Worm (Caenorhabditis elegans) whole organism, L2 larva: ENCODE measurements around the gene skr-13.

Experiments used
- Y55F3AM.14 ChIP-seq: fragments of 200-800 bp; sonication (Bioruptor generic); optimal IDR thresholded peaks from 2 replicates; lab custom pipeline; 2018; ENCODE audit warnings: mild to moderate bottlenecking, missing genetic modification characterization, missing compliant biosample characterization
- aly-2 ChIP-seq: fragments of 150-350 bp; optimal IDR thresholded peaks from 2 replicates; lab custom pipeline; 2014; ENCODE audit warnings: missing biosample characterization, missing genetic modification characterization
- ama-1 ChIP-seq: fragments of 150-350 bp; optimal IDR thresholded peaks from 2 replicates; lab custom pipeline; 2018; ENCODE audit warnings: inconsistent platforms
- blmp-1 ChIP-seq: sonication (generic microtip); optimal IDR thresholded peaks from 2 replicates; lab custom pipeline; 2017; ENCODE audit warnings: missing genetic modification characterization, mild to moderate bottlenecking, missing compliant biosample characterization, antibody characterized with exemption, moderate library complexity; ENCODE audit not compliant: insufficient read depth
- crh-2 ChIP-seq: sonication (generic microtip); optimal IDR thresholded peaks from 2 replicates; lab custom pipeline; 2017; ENCODE audit warnings: missing biosample characterization, missing genetic modification characterization
- dmd-4 ChIP-seq: sonication (generic microtip); optimal IDR thresholded peaks from 2 replicates; lab custom pipeline; 2017; ENCODE audit warnings: missing biosample characterization, missing genetic modification characterization
- lin-39 ChIP-seq: fragments of 150-350 bp; optimal IDR thresholded peaks from 2 replicates; lab custom pipeline; 2014; ENCODE audit warnings: missing biosample characterization, missing genetic modification reagents, missing genetic modification characterization
- lsy-2 ChIP-seq, 2 experiments: fragments of 150-350 bp in 1 of 2; sonication (generic microtip) in 1 of 2; optimal IDR thresholded peaks; 2 replicates each; lab custom pipeline; 2014 to 2017; ENCODE audit warnings: missing biosample characterization in 2 of 2, missing genetic modification characterization in 2 of 2
- mab-5 ChIP-seq: fragments of 150-350 bp; optimal IDR thresholded peaks from 2 replicates; lab custom pipeline; 2014; ENCODE audit warnings: missing biosample characterization, missing genetic modification characterization
- nhr-11 ChIP-seq: fragments of 150-350 bp; optimal IDR thresholded peaks from 2 replicates; lab custom pipeline; 2014; ENCODE audit warnings: missing biosample characterization, missing genetic modification characterization
- nhr-12 ChIP-seq: fragments of 150-350 bp; optimal IDR thresholded peaks from 2 replicates; lab custom pipeline; 2014; ENCODE audit warnings: missing biosample characterization, missing genetic modification characterization
- nhr-23 ChIP-seq: fragments of 150-350 bp; optimal IDR thresholded peaks from 2 replicates; lab custom pipeline; 2014; ENCODE audit warnings: missing biosample characterization, missing genetic modification reagents, missing genetic modification characterization
- nhr-25 ChIP-seq: fragments of 150-350 bp; sonication (generic microtip); optimal IDR thresholded peaks from 3 replicates; lab custom pipeline; 2014; ENCODE audit warnings: missing biosample characterization, missing genetic modification characterization
- peb-1 ChIP-seq: fragments of 150-350 bp; optimal IDR thresholded peaks from 2 replicates; lab custom pipeline; 2014; ENCODE audit warnings: missing biosample characterization, missing genetic modification characterization
- skn-1 ChIP-seq: sonication (generic microtip); optimal IDR thresholded peaks from 2 replicates; lab custom pipeline; 2017; ENCODE audit warnings: missing biosample characterization, missing genetic modification characterization
- snpc-4 ChIP-seq: fragments of 150-350 bp; optimal IDR thresholded peaks from 2 replicates; lab custom pipeline; 2014; ENCODE audit warnings: missing biosample characterization, missing genetic modification characterization
- unc-62 ChIP-seq: fragments of 150-350 bp; optimal IDR thresholded peaks from 2 replicates; lab custom pipeline; 2014; ENCODE audit warnings: missing biosample characterization, missing genetic modification reagents, missing genetic modification characterization
- ztf-1 ChIP-seq: fragments of 200-800 bp; sonication (Bioruptor generic); conservative IDR thresholded peaks from 2 replicates; pipeline ENCODE4 v1.3.6; 2022; ENCODE audit warnings: missing genetic modification characterization, missing compliant biosample characterization
- ztf-11 ChIP-seq: sonication (generic microtip); optimal IDR thresholded peaks from 2 replicates; lab custom pipeline; 2017; ENCODE audit warnings: missing biosample characterization, missing genetic modification characterization
- ztf-4 ChIP-seq: fragments of 150-350 bp; optimal IDR thresholded peaks from 2 replicates; lab custom pipeline; 2014; ENCODE audit warnings: missing biosample characterization, missing genetic modification characterization

skr-13 gene

ce11 chrIV:17116821-17117220, 45.6 kb downstream of the skr-13 start:
- TF ChIP-seq dmd-4 (tag; lab: Kevin White, UChicago): no peak
- TF ChIP-seq mab-5 (tag; lab: Kevin White, UChicago): no peak
- TF ChIP-seq ztf-4 (tag; lab: Kevin White, UChicago): no peak
- no peak for TF ChIP-seq Y55F3AM.14
- TF ChIP-seq peb-1 (tag; lab: Kevin White, UChicago): no peak
- no peak for TF ChIP-seq crh-2
- TF ChIP-seq lin-39 (tag; lab: Kevin White, UChicago): no peak
- TF ChIP-seq snpc-4 (tag; lab: Kevin White, UChicago): no peak

- TF ChIP-seq skn-1: no peak
- TF ChIP-seq mab-5 (tag; lab: Kevin White, UChicago): no peak
- TF ChIP-seq ztf-4 (tag; lab: Kevin White, UChicago): no peak
- TF ChIP-seq lsy-2 (tag; optimal IDR thresholded peaks at IDR 0.05; lab: Kevin White, UChicago): no peak
- TF ChIP-seq snpc-4 (tag; lab: Kevin White, UChicago): no peak
- TF ChIP-seq ztf-11 (tag; lab: Kevin White, UChicago): no peak
- TF ChIP-seq nhr-12 (tag; lab: Kevin White, UChicago): no peak
- TF ChIP-seq dmd-4 (tag; lab: Kevin White, UChicago): no peak
- no peak for TF ChIP-seq nhr-23 (tag; lab: Kevin White, UChicago)
- TF ChIP-seq nhr-11: no peak
- TF ChIP-seq lin-39 (tag; lab: Kevin White, UChicago): no peak
- TF ChIP-seq Y55F3AM.14: no peak
- TF ChIP-seq nhr-25 (tag; lab: Kevin White, UChicago): no peak
- no peak for TF ChIP-seq aly-2 (tag; lab: Kevin White, UChicago)
- TF ChIP-seq ama-1 (lab: Kevin White, UChicago): no peak
- no peak for TF ChIP-seq blmp-1 (tag; lab: Kevin White, UChicago)
- TF ChIP-seq crh-2: no peak
- no peak for TF ChIP-seq unc-62 (GFP tag; lab: Kevin White, UChicago)
- TF ChIP-seq ztf-1 (GFP tag; lab: Robert Waterston, UW): no peak
Measured at ce11 chrIV:17116345-17116744, 46.1 kb downstream of the skr-13 start, which contains the start of gene cyn-13. Gene cyn-13, minus strand, starts transcription at chrIV:17116657.
